Fruit fly (Drosophila melanogaster): ENCODE data around the gene CG16984.

DNA sequence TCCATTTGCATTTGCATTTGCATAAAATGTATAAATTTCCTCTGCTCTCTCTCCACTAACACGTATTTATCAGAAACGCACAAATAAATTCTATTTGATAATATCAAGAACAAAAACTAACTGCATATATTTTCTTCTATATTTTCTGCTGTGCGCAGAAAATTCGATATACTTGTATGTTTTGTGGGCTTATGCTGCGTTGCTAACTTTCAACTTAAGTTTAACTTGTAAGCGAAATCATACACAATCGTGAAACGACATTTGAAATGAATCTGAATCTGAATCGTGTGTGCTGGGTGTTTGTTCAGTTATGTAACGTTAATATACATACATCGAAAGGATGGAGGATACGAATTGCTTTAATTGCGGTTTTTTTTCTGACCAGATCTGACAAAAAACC lies 39.9 kb upstream of the CG16984 start:
- TF ChIP-seq CG8478 (optimal IDR thresholded peaks at IDR 0.05) (no peak), CTCF (optimal IDR thresholded peaks at IDR 0.05) (no peak)
